Worm (Caenorhabditis elegans) whole organism, L2 larva: ENCODE data around the gene osg-1.

ENCODE experiments used
- C34F6.9 ChIP-seq: fragments of 150-350 bp; optimal IDR thresholded peaks from 2 replicates; lab custom pipeline; 2014; ENCODE audit warnings: missing biosample characterization, missing genetic modification characterization
- F13H6.1 ChIP-seq: sonication (generic microtip); optimal IDR thresholded peaks from 2 replicates; lab custom pipeline; 2016; ENCODE audit warnings: missing genetic modification characterization, missing compliant biosample characterization
- Y55F3AM.14 ChIP-seq: fragments of 200-800 bp; sonication (Bioruptor generic); optimal IDR thresholded peaks from 2 replicates; lab custom pipeline; 2018; ENCODE audit warnings: mild to moderate bottlenecking, missing genetic modification characterization, missing compliant biosample characterization
- ceh-16 ChIP-seq: fragments of 150-350 bp; optimal IDR thresholded peaks from 2 replicates; lab custom pipeline; 2014; ENCODE audit warnings: missing biosample characterization, missing genetic modification characterization
- crh-2 ChIP-seq: sonication (generic microtip); optimal IDR thresholded peaks from 2 replicates; lab custom pipeline; 2017; ENCODE audit warnings: missing biosample characterization, missing genetic modification characterization
- dmd-4 ChIP-seq: sonication (generic microtip); optimal IDR thresholded peaks from 2 replicates; lab custom pipeline; 2017; ENCODE audit warnings: missing biosample characterization, missing genetic modification characterization
- elt-1 ChIP-seq: fragments of 150-350 bp; optimal IDR thresholded peaks from 2 replicates; lab custom pipeline; 2014; ENCODE audit warnings: missing biosample characterization, missing genetic modification characterization
- fos-1 ChIP-seq: fragments of 150-350 bp; optimal IDR thresholded peaks from 2 replicates; lab custom pipeline; 2014; ENCODE audit warnings: missing biosample characterization, missing genetic modification characterization
- mbf-1 ChIP-seq: sonication (generic microtip); optimal IDR thresholded peaks from 2 replicates; lab custom pipeline; 2017; ENCODE audit warnings: missing biosample characterization, missing genetic modification characterization
- nhr-10 ChIP-seq: sonication (generic microtip); optimal IDR thresholded peaks from 2 replicates; lab custom pipeline; 2017; ENCODE audit warnings: missing biosample characterization, missing genetic modification characterization
- nhr-21 ChIP-seq: fragments of 150-350 bp; optimal IDR thresholded peaks from 2 replicates; lab custom pipeline; 2014; ENCODE audit warnings: missing biosample characterization, missing genetic modification characterization
- nhr-25 ChIP-seq: fragments of 150-350 bp; sonication (generic microtip); optimal IDR thresholded peaks from 3 replicates; lab custom pipeline; 2014; ENCODE audit warnings: missing biosample characterization, missing genetic modification characterization
- nhr-77 ChIP-seq: fragments of 150-350 bp; optimal IDR thresholded peaks from 2 replicates; lab custom pipeline; 2014; ENCODE audit warnings: missing biosample characterization, missing genetic modification characterization
- sma-3 ChIP-seq: sonication (generic microtip); optimal IDR thresholded peaks from 2 replicates; lab custom pipeline; 2016; ENCODE audit warnings: missing genetic modification reagents, missing genetic modification characterization, missing compliant biosample characterization
- snpc-4 ChIP-seq: fragments of 150-350 bp; optimal IDR thresholded peaks from 2 replicates; lab custom pipeline; 2014; ENCODE audit warnings: missing biosample characterization, missing genetic modification characterization
- unc-62 ChIP-seq: fragments of 150-350 bp; optimal IDR thresholded peaks from 2 replicates; lab custom pipeline; 2014; ENCODE audit warnings: missing biosample characterization, missing genetic modification reagents, missing genetic modification characterization
- ztf-1 ChIP-seq: fragments of 200-800 bp; sonication (Bioruptor generic); conservative IDR thresholded peaks from 2 replicates; pipeline ENCODE4 v1.3.6; 2022; ENCODE audit warnings: missing genetic modification characterization, missing compliant biosample characterization

osg-1 gene

DNA sequence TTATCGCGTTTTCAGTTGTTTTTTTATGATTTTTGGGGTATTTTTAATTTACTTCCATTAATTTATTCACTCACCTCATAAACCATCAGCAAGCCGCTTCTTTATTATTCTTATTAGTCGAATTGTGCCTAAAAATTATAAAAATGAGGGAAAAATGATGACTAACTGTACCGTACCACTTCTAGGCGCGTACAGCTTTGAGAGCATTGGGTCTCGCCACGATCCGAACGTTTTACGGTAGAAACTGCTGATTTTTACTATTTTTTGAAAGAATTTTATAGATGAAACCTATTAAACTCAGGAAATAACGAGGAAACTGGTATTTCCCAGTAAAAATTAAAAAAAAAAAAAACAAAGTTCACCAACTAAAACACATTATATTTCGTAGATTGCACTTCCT, 55.7 kb downstream of the osg-1 start, which contains the start of gene D1044.6:
TSS of gene D1044.6 (minus strand) at position 128 of the 400 bp plus-strand sequence.
- no peak for TF ChIP-seq nhr-10
- TF ChIP-seq elt-1 (tag; lab: Kevin White, UChicago): no peak
- no peak for TF ChIP-seq ztf-1 (GFP tag; lab: Robert Waterston, UW)
- TF ChIP-seq sma-3 (GFP tag; lab: Kevin White, UChicago): no peak
- no peak for TF ChIP-seq mbf-1 (tag; lab: Kevin White, UChicago)
- TF ChIP-seq ceh-16 (tag; lab: Kevin White, UChicago): no peak
- no peak for TF ChIP-seq snpc-4 (tag; lab: Kevin White, UChicago)
- no peak for TF ChIP-seq F13H6.1 (tag; lab: Kevin White, UChicago)

DNA sequence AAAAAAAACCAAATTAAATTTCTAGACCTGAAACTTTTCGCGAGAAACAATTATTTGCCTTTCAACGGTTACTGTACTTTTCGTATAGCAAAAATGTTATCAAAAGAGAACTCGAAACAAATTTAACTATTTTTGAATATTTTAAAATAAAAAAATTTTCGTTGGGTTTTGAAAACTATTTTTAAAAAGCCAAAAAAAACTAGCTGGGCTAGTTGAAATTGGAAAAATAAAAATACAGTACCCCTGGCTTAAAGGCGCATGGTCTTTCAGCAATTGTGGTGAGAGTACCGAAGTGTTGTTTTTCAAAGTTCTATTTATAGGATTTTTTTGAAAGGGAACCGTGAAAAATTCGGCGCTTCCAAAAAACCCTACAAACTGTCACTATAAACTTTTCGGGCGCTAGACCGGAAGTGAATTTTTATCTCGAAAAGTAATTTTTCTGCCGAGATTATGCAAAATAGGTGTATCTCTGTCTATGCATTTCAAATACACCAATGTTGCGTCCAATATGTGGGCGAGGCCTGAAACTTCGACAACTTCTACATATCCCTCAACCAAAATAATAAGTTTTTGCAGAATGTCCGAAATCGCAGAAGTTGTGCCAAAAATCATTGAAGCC, 56.5 kb downstream of the osg-1 start, which contains the start of gene D1044.1:
TSS of gene D1044.1 (plus strand) at position 569 of the 619 bp plus-strand sequence.
- TF ChIP-seq nhr-77 (tag; lab: Kevin White, UChicago) (no peak), dmd-4 (tag; lab: Kevin White, UChicago) (no peak)

DNA sequence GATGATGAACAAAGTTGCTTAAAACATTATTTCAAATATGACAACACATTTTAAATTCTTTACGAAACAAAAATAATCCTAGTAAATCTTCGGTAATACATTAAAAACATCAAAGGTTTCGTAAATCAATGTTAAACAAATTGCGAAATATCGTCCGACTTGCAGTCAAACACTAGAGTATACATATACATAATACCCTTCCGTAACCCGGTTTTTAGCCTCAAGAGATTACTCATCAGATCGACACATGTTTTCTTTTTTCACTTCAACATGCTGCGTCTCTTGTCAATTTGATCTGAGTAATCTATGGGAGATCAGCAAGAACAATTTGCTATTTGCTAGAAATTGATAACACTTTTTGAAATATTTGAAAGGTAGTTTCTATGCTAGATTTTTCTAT, 59.0 kb downstream of the osg-1 start:
- TF ChIP-seq C34F6.9 (peak; percentile 21), crh-2 (tag; lab: Kevin White, UChicago) (no peak), nhr-21 (tag; lab: Kevin White, UChicago) (peak; percentile 30), nhr-25 (peak; percentile 12)

DNA sequence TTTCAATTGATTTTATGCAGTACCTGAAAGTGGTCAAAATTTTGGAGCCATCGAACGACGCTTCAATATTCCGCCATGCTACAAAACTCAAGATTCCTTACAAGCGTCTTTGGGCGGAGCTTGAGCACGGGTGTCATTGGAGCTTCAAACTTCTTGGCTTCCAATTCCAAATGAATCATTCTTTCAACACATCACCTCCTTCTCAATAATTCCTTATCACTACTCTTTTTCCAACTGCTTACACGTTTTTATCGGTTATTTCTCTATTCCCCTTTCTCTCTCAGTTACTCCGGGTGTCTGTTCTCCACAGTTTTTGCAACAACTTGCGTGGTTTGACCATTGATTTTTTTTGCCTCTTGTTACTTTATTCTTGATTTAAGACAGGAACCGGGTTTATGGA, 59.4 kb downstream of the osg-1 start, which contains the start of gene F09F7.5:
TSS of gene F09F7.5 (plus strand) at position 258 of the 400 bp plus-strand sequence.
- TF ChIP-seq Y55F3AM.14 (GFP tag; lab: Kevin White, UChicago) (no peak), nhr-25 (no peak), crh-2 (tag; lab: Kevin White, UChicago) (peak; percentile 27), fos-1 (tag; lab: Kevin White, UChicago) (peak; percentile 87), unc-62 (GFP tag; lab: Kevin White, UChicago) (no peak), dmd-4 (tag; lab: Kevin White, UChicago) (no peak)
